Worm (Caenorhabditis elegans) whole organism, L4 larva: ENCODE results near the gene F01D5.8.

Experiments used
- D1046.2 ChIP-seq: fragments of 200-800 bp; sonication (Bioruptor generic); IDR thresholded peaks from 2 replicates; pipeline ENCODE4 v1.3.6; 2022; ENCODE audit warnings: missing genetic modification characterization, missing compliant biosample characterization
- F44E2.7 ChIP-seq: fragments of 200-800 bp; sonication (Bioruptor generic); IDR thresholded peaks from 2 replicates; pipeline ENCODE4 v2.1.2; 2022; ENCODE audit warnings: missing genetic modification characterization, missing compliant biosample characterization
- ZK546.5 ChIP-seq, 2 experiments: sonication (generic microtip); optimal IDR thresholded peaks; 2 replicates each; lab custom pipeline; 2017; ENCODE audit warnings: missing biosample characterization in 2 of 2, missing genetic modification characterization in 2 of 2
- aha-1 ChIP-seq: fragments of 150-350 bp; peaks from one replicate; lab custom pipeline; 2014; ENCODE audit warnings: missing biosample characterization, missing genetic modification characterization
- ama-1 ChIP-seq: fragments of 150-350 bp; optimal IDR thresholded peaks from 2 replicates; lab custom pipeline; 2014; ENCODE audit warnings: inconsistent platforms, mixed read lengths
- ceh-20 ChIP-seq: fragments of 200-800 bp; sonication (Bioruptor generic); IDR thresholded peaks from 2 replicates; pipeline ENCODE4 v1.3.6; 2022; ENCODE audit warnings: missing genetic modification reagents, missing genetic modification characterization, missing compliant biosample characterization
- ceh-82 ChIP-seq: sonication (generic microtip); optimal IDR thresholded peaks from 2 replicates; lab custom pipeline; 2017; ENCODE audit warnings: missing biosample characterization, missing genetic modification characterization
- dmd-8 ChIP-seq: fragments of 200-800 bp; sonication (Bioruptor generic); IDR thresholded peaks from 2 replicates; pipeline ENCODE4 v1.3.6; 2022; ENCODE audit warnings: missing genetic modification characterization, missing compliant biosample characterization
- dpl-1 ChIP-seq: fragments of 150-350 bp; optimal IDR thresholded peaks from 2 replicates; lab custom pipeline; 2014; ENCODE audit warnings: missing biosample characterization, missing genetic modification reagents, missing genetic modification characterization
- duxl-1 ChIP-seq: sonication (generic microtip); optimal IDR thresholded peaks from 2 replicates; lab custom pipeline; 2016; ENCODE audit warnings: mild to moderate bottlenecking, missing genetic modification characterization, moderate library complexity, missing compliant biosample characterization; ENCODE audit not compliant: poor library complexity
- egl-27 ChIP-seq: sonication (generic microtip); optimal IDR thresholded peaks from 3 replicates; lab custom pipeline; 2017; ENCODE audit warnings: missing biosample characterization, missing genetic modification reagents, missing genetic modification characterization
- fkh-10 ChIP-seq: fragments of 150-350 bp; optimal IDR thresholded peaks from 2 replicates; lab custom pipeline; 2014; ENCODE audit warnings: missing biosample characterization, missing genetic modification reagents, missing genetic modification characterization
- gei-8 ChIP-seq: fragments of 200-800 bp; sonication (Bioruptor generic); optimal IDR thresholded peaks from 2 replicates; lab custom pipeline; 2018; ENCODE audit warnings: mild to moderate bottlenecking, missing genetic modification characterization, missing compliant biosample characterization
- hif-1 ChIP-seq, 2 experiments: sonication (generic microtip); optimal IDR thresholded peaks; 2 replicates each; lab custom pipeline; 2016 to 2017; ENCODE audit warnings: missing compliant biosample characterization in 2 of 2, missing genetic modification characterization in 2 of 2, missing genetic modification reagents in 2 of 2, missing genotype in 2 of 2, mild to moderate bottlenecking in 1 of 2
- lin-39 ChIP-seq: fragments of 150-350 bp; optimal IDR thresholded peaks from 2 replicates; lab custom pipeline; 2014; ENCODE audit warnings: missing biosample characterization, missing genetic modification reagents, missing genetic modification characterization
- mep-1 ChIP-seq: fragments of 150-350 bp; sonication (generic microtip); optimal IDR thresholded peaks from 3 replicates; lab custom pipeline; 2014; ENCODE audit warnings: missing biosample characterization, missing genetic modification characterization
- mxl-3 ChIP-seq: fragments of 200-800 bp; sonication (Bioruptor generic); optimal IDR thresholded peaks from 2 replicates; lab custom pipeline; 2018; ENCODE audit warnings: mild to moderate bottlenecking, missing genetic modification characterization, missing compliant biosample characterization
- nhr-111 ChIP-seq: fragments of 200-800 bp; sonication (Bioruptor generic); optimal IDR thresholded peaks from 2 replicates; lab custom pipeline; 2018; ENCODE audit warnings: mild to moderate bottlenecking, missing genetic modification characterization, missing compliant biosample characterization
- nhr-25 ChIP-seq: sonication (generic microtip); optimal IDR thresholded peaks from 2 replicates; lab custom pipeline; 2017; ENCODE audit warnings: missing genetic modification characterization, mild to moderate bottlenecking, missing compliant biosample characterization, antibody characterized with exemption, moderate library complexity, borderline replicate concordance; ENCODE audit not compliant: insufficient read depth
- nhr-28 ChIP-seq: fragments of 150-350 bp; optimal IDR thresholded peaks from 2 replicates; lab custom pipeline; 2014; ENCODE audit warnings: missing biosample characterization, missing genetic modification characterization
- nhr-42 ChIP-seq: fragments of 200-800 bp; sonication (Bioruptor generic); IDR thresholded peaks from 2 replicates; pipeline ENCODE4 v1.3.6; 2022; ENCODE audit warnings: missing genetic modification characterization, missing compliant biosample characterization
- php-3 ChIP-seq: fragments of 200-800 bp; sonication (Bioruptor generic); IDR thresholded peaks from 2 replicates; pipeline ENCODE4 v1.3.6; 2022; ENCODE audit warnings: missing genetic modification reagents, missing genetic modification characterization, missing compliant biosample characterization
- rbr-2 ChIP-seq: sonication (generic microtip); optimal IDR thresholded peaks from 2 replicates; lab custom pipeline; 2016; ENCODE audit warnings: missing genotype, missing genetic modification characterization, missing compliant biosample characterization
- tag-97 ChIP-seq: fragments of 200-800 bp; sonication (Bioruptor generic); IDR thresholded peaks from 2 replicates; pipeline ENCODE4 v1.3.6; 2022; ENCODE audit warnings: missing genetic modification characterization, missing compliant biosample characterization
- tra-1 ChIP-seq: fragments of 200-800 bp; sonication (Bioruptor generic); IDR thresholded peaks from 2 replicates; pipeline ENCODE4 v1.3.6; 2022; ENCODE audit warnings: missing genetic modification reagents, missing genetic modification characterization, missing compliant biosample characterization
- vab-7 ChIP-seq: fragments of 200-800 bp; sonication (Bioruptor generic); IDR thresholded peaks from 2 replicates; pipeline ENCODE4 v1.3.6; 2022; ENCODE audit warnings: missing genetic modification reagents, missing genetic modification characterization, missing compliant biosample characterization
- zfp-2 ChIP-seq: sonication (generic microtip); optimal IDR thresholded peaks from 2 replicates; lab custom pipeline; 2016; ENCODE audit warnings: mild to moderate bottlenecking, missing genetic modification characterization, missing compliant biosample characterization
- zfp-3 ChIP-seq: fragments of 200-800 bp; sonication (Bioruptor generic); conservative IDR thresholded peaks from 2 replicates; pipeline ENCODE4 v1.3.6; 2022; ENCODE audit warnings: missing genetic modification reagents, missing genetic modification characterization, missing compliant biosample characterization
- ztf-11 ChIP-seq: fragments of 150-350 bp; optimal IDR thresholded peaks from 2 replicates; lab custom pipeline; 2014; ENCODE audit warnings: missing biosample characterization, missing genetic modification characterization
- ztf-7 ChIP-seq: fragments of 150-350 bp; optimal IDR thresholded peaks from 2 replicates; lab custom pipeline; 2014; ENCODE audit warnings: missing biosample characterization, missing genetic modification characterization

F01D5.8 gene

ce11 chrII:14063044-14063500, 52.6 kb downstream of the F01D5.8 start, which contains the start of gene lem-2 (continued):
- TF ChIP-seq nhr-25 (tag; lab: Kevin White, UChicago): peak; percentile 1
- TF ChIP-seq nhr-28 (tag; lab: Kevin White, UChicago): peak; percentile 45
- peak in 1 of 2 experiments; percentile 92 for TF ChIP-seq hif-1 (tag; optimal IDR thresholded peaks at IDR 0.05; lab: Kevin White, UChicago)
- peak; percentile 89 for TF ChIP-seq dpl-1 (GFP tag; lab: Kevin White, UChicago)
- TF ChIP-seq nhr-42 (GFP tag; lab: Robert Waterston, UW): peak; percentile 69; the same call in 1 of the 2 replicates
- no peak for TF ChIP-seq php-3
- no peak for TF ChIP-seq gei-8 (GFP tag; lab: Kevin White, UChicago)
- TF ChIP-seq F44E2.7 (GFP tag; lab: Robert Waterston, UW): no peak
- no peak for TF ChIP-seq ceh-82 (tag; lab: Kevin White, UChicago)
- peak; percentile 73 for TF ChIP-seq rbr-2
- no peak for TF ChIP-seq ztf-11 (tag; lab: Kevin White, UChicago)
- peak; percentile 73 for TF ChIP-seq mep-1 (tag; lab: Kevin White, UChicago)
- 0 out of 2 replicates have a peak, but pooled peaks have one; percentile 6 for TF ChIP-seq D1046.2 (GFP tag; lab: Robert Waterston, UW)
- TF ChIP-seq zfp-2 (tag; lab: Kevin White, UChicago): peak; percentile 54
- TF ChIP-seq duxl-1: no peak
- no peak for TF ChIP-seq nhr-111
- TF ChIP-seq ztf-7 (tag; lab: Kevin White, UChicago): no peak
- TF ChIP-seq aha-1 (tag; lab: Kevin White, UChicago): no peak
- TF ChIP-seq zfp-3 (GFP tag; lab: Robert Waterston, UW): no peak
- no peak for TF ChIP-seq egl-27 (tag; lab: Kevin White, UChicago)
- TF ChIP-seq vab-7 (GFP tag; lab: Robert Waterston, UW): peak; percentile 77
- TF ChIP-seq ZK546.5 (tag; optimal IDR thresholded peaks at IDR 0.05; lab: Kevin White, UChicago): no peak
- TF ChIP-seq ama-1 (lab: Kevin White, UChicago): no peak
- TF ChIP-seq fkh-10 (GFP tag; lab: Kevin White, UChicago): no peak
- no peak for TF ChIP-seq lin-39 (tag; lab: Kevin White, UChicago)
- TF ChIP-seq mxl-3 (GFP tag; lab: Kevin White, UChicago): peak; percentile 30
- TF ChIP-seq tra-1: peak; percentile 38; the same call in 1 of the 2 replicates
- TF ChIP-seq ceh-20: no peak
- TF ChIP-seq tag-97 (GFP tag; lab: Robert Waterston, UW): no peak
- TF ChIP-seq dmd-8 (GFP tag; lab: Robert Waterston, UW): no peak
